Fruit fly (Drosophila melanogaster) whole organism, pupa: Measurements from ENCODE around the gene NdufA3.

ENCODE experiments used
- CG10348 ChIP-seq: fragments of 200-800 bp; sonication (Bioruptor generic); IDR thresholded peaks from 2 replicates; pipeline ENCODE4 v1.3.6; 2022; ENCODE audit warnings: missing biosample characterization, missing genetic modification characterization
- CG12605 ChIP-seq: fragments of 200-800 bp; sonication (Bioruptor generic); IDR thresholded peaks from 2 replicates; pipeline ENCODE4 v1.3.6; 2022; ENCODE audit warnings: missing biosample characterization, missing genetic modification characterization
- CG13204 ChIP-seq: fragments of 200-800 bp; sonication (Bioruptor generic); optimal IDR thresholded peaks from 2 replicates; lab custom pipeline; 2018; ENCODE audit warnings: missing biosample characterization, mild to moderate bottlenecking, missing genetic modification characterization, moderate library complexity
- CG15710 ChIP-seq: fragments of 200-800 bp; sonication (Bioruptor generic); optimal IDR thresholded peaks from 2 replicates; lab custom pipeline; 2018; ENCODE audit warnings: missing biosample characterization, mild to moderate bottlenecking, missing genetic modification characterization, moderate library complexity
- CG32121 ChIP-seq: fragments of 200-800 bp; sonication (Bioruptor generic); IDR thresholded peaks from 2 replicates; pipeline ENCODE4 v1.3.6; 2022; ENCODE audit warnings: missing biosample characterization, missing genetic modification characterization
- CG4496 ChIP-seq: fragments of 200-800 bp; sonication (Bioruptor generic); IDR thresholded peaks from 3 replicates; pipeline ENCODE4 v1.3.6; 2022; ENCODE audit warnings: missing biosample characterization, missing genetic modification characterization
- D1 ChIP-seq: fragments of 200-800 bp; sonication (Bioruptor generic); optimal IDR thresholded peaks from 2 replicates; lab custom pipeline; 2018; ENCODE audit warnings: missing biosample characterization, mild to moderate bottlenecking, missing genetic modification characterization, moderate library complexity
- Pif1A ChIP-seq: fragments of 200-800 bp; sonication (Bioruptor generic); optimal IDR thresholded peaks from 3 replicates; lab custom pipeline; 2016; ENCODE audit warnings: missing biosample characterization, missing genetic modification characterization
- Pif1B ChIP-seq: fragments of 200-800 bp; sonication (Bioruptor generic); optimal IDR thresholded peaks from 3 replicates; lab custom pipeline; 2016; ENCODE audit warnings: missing biosample characterization, missing genetic modification characterization
- gl ChIP-seq: fragments of 200-800 bp; sonication (Bioruptor generic); optimal IDR thresholded peaks from 2 replicates; lab custom pipeline; 2018; ENCODE audit warnings: missing biosample characterization, mild to moderate bottlenecking, missing genetic modification characterization
- rn ChIP-seq: fragments of 200-800 bp; sonication (Bioruptor generic); IDR thresholded peaks from 2 replicates; pipeline ENCODE4 v1.3.6; 2022; ENCODE audit warnings: missing biosample characterization, missing genetic modification characterization

dm6 chrX:9163645-9164509, 4.0 kb upstream of the NdufA3 start:
- TF ChIP-seq CG15710 (tag; lab: Kevin White, UChicago) (peak; percentile 1), CG10348 (GFP tag; lab: Robert Waterston, UW) (no peak), Pif1B (GFP tag; lab: Kevin White, UChicago) (peak; percentile 61), CG4496 (GFP tag; lab: Robert Waterston, UW) (peak; percentile 69), Pif1A (GFP tag; lab: Kevin White, UChicago) (no peak), CG12605 (GFP tag; lab: Robert Waterston, UW) (peak; percentile 72), CG13204 (GFP tag; lab: Kevin White, UChicago) (no peak), D1 (tag; lab: Kevin White, UChicago) (no peak), CG32121 (peak; percentile 57; the same call in 1 of the 2 replicates), gl (tag; lab: Kevin White, UChicago) (peak; percentile 25), rn (GFP tag; lab: Robert Waterston, UW) (no peak)
